Fruit fly (Drosophila melanogaster) whole organism: ENCODE data around the gene ND-51.

ENCODE experiments used
- EcR ChIP-seq, 2 experiments: fragments of >200 bp; optimal IDR thresholded peaks; 2 replicates each; lab custom pipeline; 2017; ENCODE audit warnings: missing biosample characterization in 2 of 2, missing genetic modification characterization in 2 of 2, missing genetic modification reagents in 2 of 2
- psq ChIP-seq: fragments of >200 bp; optimal IDR thresholded peaks from 2 replicates; lab custom pipeline; 2017
- usp ChIP-seq: fragments of >200 bp; optimal IDR thresholded peaks from 2 replicates; lab custom pipeline; 2017; ENCODE audit warnings: missing biosample characterization, missing genetic modification characterization, mixed read lengths

dm6 chr2L:6087685-6088084 is 25.1 kb upstream of the ND-51 start:
- TF ChIP-seq EcR (GFP tag; optimal IDR thresholded peaks at IDR 0.05; lab: Kevin White, UChicago) = peak in 1 of 2 experiments; percentile 55
- TF ChIP-seq psq = no peak
- no peak for TF ChIP-seq usp (GFP tag; lab: Kevin White, UChicago)
